4 worm cellular contexts compared by ENCODE assay signal in the genomic region with DNA sequence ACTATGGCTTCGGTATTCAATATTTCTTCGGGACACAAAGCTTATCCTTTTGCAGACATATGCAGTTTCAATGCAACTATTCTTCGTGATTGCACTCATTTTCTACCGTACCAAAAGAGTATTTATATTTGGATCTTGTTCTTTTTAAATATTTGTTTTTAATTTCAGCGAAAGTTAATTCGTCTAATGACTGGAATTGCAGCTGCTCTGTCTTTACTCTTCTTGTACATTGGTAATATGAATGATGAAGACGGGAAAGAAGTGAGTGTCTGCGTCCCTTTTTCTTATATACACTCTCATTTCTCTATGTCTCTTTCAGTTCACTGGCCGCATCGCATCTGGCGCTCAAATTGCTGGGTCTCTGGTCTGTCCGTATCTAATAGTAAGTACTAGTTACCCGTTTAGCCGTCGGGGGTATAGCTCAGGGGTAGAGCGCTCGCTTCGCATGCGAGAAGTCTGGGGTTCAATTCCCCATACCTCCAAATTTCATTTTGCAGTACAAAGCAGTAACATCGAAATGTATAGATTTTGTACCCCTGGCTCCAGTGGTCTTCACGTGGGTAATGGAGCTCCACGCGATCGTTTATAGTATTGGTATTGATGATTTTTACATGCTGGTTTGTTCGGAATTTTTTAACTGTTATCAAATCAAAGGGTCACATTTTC.
TF ChIP-seq lines count a peak whose summit lies in the region.

No protein-coding gene starts in this region.

TF ChIP-seq in whole organism, L2 larva, 48 proteins besides CTCF, POLR2A, EP300 and RAD21 (continues in another document):
- peak; percentile 75 for TF ChIP-seq sma-3 (GFP tag; optimal IDR thresholded peaks at IDR 0.05; lab: Kevin White, UChicago)
- TF ChIP-seq unc-62 (GFP tag; optimal IDR thresholded peaks at IDR 0.05; lab: Kevin White, UChicago) = no peak
- no peak for TF ChIP-seq ztf-11 (tag; optimal IDR thresholded peaks at IDR 0.05; lab: Kevin White, UChicago)
- TF ChIP-seq R02D3.7 (tag; optimal IDR thresholded peaks at IDR 0.05; lab: Kevin White, UChicago) = no peak
- TF ChIP-seq nhr-25 (tag; optimal IDR thresholded peaks at IDR 0.05; lab: Kevin White, UChicago) = peak; percentile 54
- peak; percentile 4 for TF ChIP-seq nhr-10 (tag; optimal IDR thresholded peaks at IDR 0.05; lab: Kevin White, UChicago)
- no peak for TF ChIP-seq aly-2 (tag; optimal IDR thresholded peaks at IDR 0.05; lab: Kevin White, UChicago)
- no peak for TF ChIP-seq dmd-4 (tag; optimal IDR thresholded peaks at IDR 0.05; lab: Kevin White, UChicago)
- no peak for TF ChIP-seq ZK546.5 (tag; optimal IDR thresholded peaks at IDR 0.05; lab: Kevin White, UChicago)
- TF ChIP-seq Y55F3AM.14 (GFP tag; optimal IDR thresholded peaks at IDR 0.05; lab: Kevin White, UChicago) = peak; percentile 60
- TF ChIP-seq C34F6.9 (tag; optimal IDR thresholded peaks at IDR 0.05; lab: Kevin White, UChicago) = peak; percentile 53
- TF ChIP-seq nhr-12 (tag; optimal IDR thresholded peaks at IDR 0.05; lab: Kevin White, UChicago) = no peak
- TF ChIP-seq blmp-1 (tag; optimal IDR thresholded peaks at IDR 0.05; lab: Kevin White, UChicago; ENCODE audit: insufficient read depth) = no peak
- no peak for TF ChIP-seq mbf-1 (tag; optimal IDR thresholded peaks at IDR 0.05; lab: Kevin White, UChicago)
- TF ChIP-seq mdl-1 (tag; optimal IDR thresholded peaks at IDR 0.05; lab: Kevin White, UChicago) = no peak
- peak; percentile 38 for TF ChIP-seq crh-2 (tag; optimal IDR thresholded peaks at IDR 0.05; lab: Kevin White, UChicago)
- TF ChIP-seq fos-1 (tag; optimal IDR thresholded peaks at IDR 0.05; lab: Kevin White, UChicago) = peak; percentile 44
- TF ChIP-seq lin-13 (GFP tag; optimal IDR thresholded peaks at IDR 0.05; lab: Kevin White, UChicago) = peak; percentile 54
- TF ChIP-seq nhr-237 (tag; optimal IDR thresholded peaks at IDR 0.05; lab: Kevin White, UChicago) = no peak
- peak; percentile 57 for TF ChIP-seq F13H6.1 (tag; optimal IDR thresholded peaks at IDR 0.05; lab: Kevin White, UChicago)
- TF ChIP-seq lin-11 (tag; optimal IDR thresholded peaks at IDR 0.05; lab: Kevin White, UChicago) = peak; percentile 51

TF ChIP-seq in whole organism, L4 larva, 104 proteins besides CTCF, POLR2A, EP300 and RAD21 (continues in another document):
- TF ChIP-seq F44E2.7 (GFP tag; IDR thresholded peaks at IDR 0.05; lab: Robert Waterston, UW) = 0 out of 2 replicates have a peak, but pooled peaks have one; percentile 69
- peak; percentile 88 for TF ChIP-seq T26A8.4 (GFP tag; IDR thresholded peaks at IDR 0.05; lab: Robert Waterston, UW)
- TF ChIP-seq nhr-28 (tag; optimal IDR thresholded peaks at IDR 0.05; lab: Kevin White, UChicago) = peak; percentile 59
- peak; percentile 47 for TF ChIP-seq T20F7.1 (GFP tag; optimal IDR thresholded peaks at IDR 0.05; lab: Kevin White, UChicago)
- no peak for TF ChIP-seq pqm-1 (tag; optimal IDR thresholded peaks at IDR 0.05; lab: Kevin White, UChicago)
- TF ChIP-seq vab-7 (GFP tag; IDR thresholded peaks at IDR 0.05; lab: Robert Waterston, UW) = peak; percentile 80
- peak; percentile 87 for TF ChIP-seq ZK337.2 (GFP tag; IDR thresholded peaks at IDR 0.05; lab: Robert Waterston, UW)
- peak; percentile 35 for TF ChIP-seq F37D6.2 (tag; optimal IDR thresholded peaks at IDR 0.05; lab: Kevin White, UChicago)
- peak; percentile 78 for TF ChIP-seq arid-1 (GFP tag; conservative IDR thresholded peaks at IDR 0.05; lab: Robert Waterston, UW)
- no peak for TF ChIP-seq sdz-12 (GFP tag; optimal IDR thresholded peaks at IDR 0.05; lab: Kevin White, UChicago)
- TF ChIP-seq jun-1 (tag; optimal IDR thresholded peaks at IDR 0.05; lab: Kevin White, UChicago) = no peak
- TF ChIP-seq fkh-10 (GFP tag; optimal IDR thresholded peaks at IDR 0.05; lab: Kevin White, UChicago) = no peak
- TF ChIP-seq duxl-1 (tag; optimal IDR thresholded peaks at IDR 0.05; lab: Kevin White, UChicago; ENCODE audit: poor library complexity) = peak; percentile 65
- peak; percentile 56 for TF ChIP-seq mep-1 (tag; optimal IDR thresholded peaks at IDR 0.05; lab: Kevin White, UChicago)
- TF ChIP-seq zip-11 (GFP tag; IDR thresholded peaks at IDR 0.05; lab: Robert Waterston, UW) = 0 out of 2 replicates have a peak, but pooled peaks have one; percentile 49
- peak; percentile 76 for TF ChIP-seq Y48G9A.11 (GFP tag; IDR thresholded peaks at IDR 0.05; lab: Robert Waterston, UW)
- no peak for TF ChIP-seq cey-2 (tag; optimal IDR thresholded peaks at IDR 0.05; lab: Kevin White, UChicago; ENCODE audit: borderline replicate concordance, insufficient read depth)
- no peak for TF ChIP-seq ceh-82 (tag; optimal IDR thresholded peaks at IDR 0.05; lab: Kevin White, UChicago)
- peak; percentile 86 for TF ChIP-seq mdt-29 (GFP tag; IDR thresholded peaks at IDR 0.05; lab: Robert Waterston, UW)
- no peak for TF ChIP-seq ces-1 (GFP tag; optimal IDR thresholded peaks at IDR 0.05; lab: Kevin White, UChicago)
- no peak; the same call in 1 of the 2 replicates for TF ChIP-seq lin-38 (GFP tag; IDR thresholded peaks at IDR 0.05; lab: Robert Waterston, UW)

TF ChIP-seq in whole organism, late embryonic, 69 proteins besides CTCF, POLR2A, EP300 and RAD21 (continues in another document):
- TF ChIP-seq hlh-13 (GFP tag; optimal IDR thresholded peaks at IDR 0.05; lab: Kevin White, UChicago) = peak; percentile 90
- peak; percentile 88 for TF ChIP-seq syd-9 (tag; optimal IDR thresholded peaks at IDR 0.05; lab: Kevin White, UChicago)
- TF ChIP-seq K02D7.2 (tag; optimal IDR thresholded peaks at IDR 0.05; lab: Kevin White, UChicago) = peak; percentile 85
- TF ChIP-seq dmd-4 (tag; optimal IDR thresholded peaks at IDR 0.05; lab: Kevin White, UChicago; ENCODE audit: borderline replicate concordance) = peak; percentile 59
- TF ChIP-seq tbx-7 (tag; optimal IDR thresholded peaks at IDR 0.05; lab: Kevin White, UChicago) = peak; percentile 41
- peak; percentile 57 for TF ChIP-seq mec-3 (tag; optimal IDR thresholded peaks at IDR 0.05; lab: Kevin White, UChicago; ENCODE audit: borderline replicate concordance)
- TF ChIP-seq ceh-45 (GFP tag; IDR thresholded peaks at IDR 0.05; lab: Robert Waterston, UW) = peak; percentile 74; the same call in 1 of the 2 replicates
- TF ChIP-seq eyg-1 (tag; optimal IDR thresholded peaks at IDR 0.05; lab: Kevin White, UChicago) = peak; percentile 88
- peak; percentile 59 for TF ChIP-seq nfya-1 (tag; optimal IDR thresholded peaks at IDR 0.05; lab: Kevin White, UChicago)
- TF ChIP-seq pqm-1 (tag; optimal IDR thresholded peaks at IDR 0.05; lab: Kevin White, UChicago) = peak; percentile 45
- peak; percentile 83 for TF ChIP-seq C38D4.7 (GFP tag; optimal IDR thresholded peaks at IDR 0.05; lab: Kevin White, UChicago)
- TF ChIP-seq unc-42 (tag; optimal IDR thresholded peaks at IDR 0.05; lab: Kevin White, UChicago) = peak; percentile 84
- TF ChIP-seq ceh-24 (tag; optimal IDR thresholded peaks at IDR 0.05; lab: Kevin White, UChicago) = peak; percentile 62
- TF ChIP-seq hlh-30 (tag; optimal IDR thresholded peaks at IDR 0.05; lab: Kevin White, UChicago; ENCODE audit: insufficient read depth) = no peak
- TF ChIP-seq ceh-2 (tag; optimal IDR thresholded peaks at IDR 0.05; lab: Kevin White, UChicago) = peak; percentile 77
- TF ChIP-seq ttx-3 (tag; optimal IDR thresholded peaks at IDR 0.05; lab: Kevin White, UChicago) = peak; percentile 87
- peak; percentile 65 for TF ChIP-seq hlh-15 (tag; optimal IDR thresholded peaks at IDR 0.05; lab: Kevin White, UChicago)
- TF ChIP-seq gmeb-2 (tag; optimal IDR thresholded peaks at IDR 0.05; lab: Kevin White, UChicago) = peak; percentile 92
- TF ChIP-seq ceh-18 (tag; optimal IDR thresholded peaks at IDR 0.05; lab: Kevin White, UChicago) = peak; percentile 74
- TF ChIP-seq fax-1 (tag; optimal IDR thresholded peaks at IDR 0.05; lab: Kevin White, UChicago) = peak; percentile 72
- peak; percentile 39 for TF ChIP-seq odd-2 (tag; optimal IDR thresholded peaks at IDR 0.05; lab: Kevin White, UChicago)
- no peak for TF ChIP-seq ceh-22 (tag; optimal IDR thresholded peaks at IDR 0.05; lab: Kevin White, UChicago)

TF ChIP-seq in whole organism, mixed stage, embryonic, 35 proteins besides CTCF, POLR2A, EP300 and RAD21 (continues in another document):
- no peak for TF ChIP-seq elt-1 (tag; optimal IDR thresholded peaks at IDR 0.05; lab: Kevin White, UChicago; ENCODE audit: borderline replicate concordance, insufficient read depth)
- no peak for TF ChIP-seq unc-62 (GFP tag; optimal IDR thresholded peaks at IDR 0.05; lab: Kevin White, UChicago)
- TF ChIP-seq lin-13 (tag; optimal IDR thresholded peaks at IDR 0.05; lab: Kevin White, UChicago) = peak; percentile 31
- TF ChIP-seq nhr-12 (tag; optimal IDR thresholded peaks at IDR 0.05; lab: Kevin White, UChicago) = peak; percentile 27
- peak; percentile 91 for TF ChIP-seq unc-120 (tag; optimal IDR thresholded peaks at IDR 0.05; lab: Kevin White, UChicago; ENCODE audit: poor library complexity, severe bottlenecking)
- peak; percentile 88 for TF ChIP-seq cnd-1 (tag; optimal IDR thresholded peaks at IDR 0.05; lab: Kevin White, UChicago)
- peak; percentile 93 for TF ChIP-seq M03D4.4 (tag; optimal IDR thresholded peaks at IDR 0.05; lab: Kevin White, UChicago)
- peak; percentile 67 for TF ChIP-seq ces-1 (GFP tag; optimal IDR thresholded peaks at IDR 0.05; lab: Kevin White, UChicago)
- TF ChIP-seq drap-1 (GFP tag; optimal IDR thresholded peaks at IDR 0.05; lab: Kevin White, UChicago) = peak; percentile 92
- peak; percentile 93 for TF ChIP-seq ham-2 (GFP tag; optimal IDR thresholded peaks at IDR 0.05; lab: Kevin White, UChicago)
- no peak for TF ChIP-seq snpc-4 (tag; optimal IDR thresholded peaks at IDR 0.05; lab: Kevin White, UChicago)
- peak; percentile 89 for TF ChIP-seq ceh-43 (GFP tag; optimal IDR thresholded peaks at IDR 0.05; lab: Kevin White, UChicago)
- peak; percentile 87 for TF ChIP-seq lin-32 (GFP tag; optimal IDR thresholded peaks at IDR 0.05; lab: Kevin White, UChicago)
- peak; percentile 94 for TF ChIP-seq ceh-83 (GFP tag; optimal IDR thresholded peaks at IDR 0.05; lab: Kevin White, UChicago)
- TF ChIP-seq sptf-1 (tag; optimal IDR thresholded peaks at IDR 0.05; lab: Kevin White, UChicago) = peak; percentile 95
- TF ChIP-seq sem-2 (GFP tag; optimal IDR thresholded peaks at IDR 0.05; lab: Kevin White, UChicago) = peak; percentile 88
- no peak for TF ChIP-seq zip-8 (tag; optimal IDR thresholded peaks at IDR 0.05; lab: Kevin White, UChicago)
- peak; percentile 82 for TF ChIP-seq bed-3 (GFP tag; optimal IDR thresholded peaks at IDR 0.05; lab: Kevin White, UChicago)
- no peak for TF ChIP-seq nhr-2 (tag; optimal IDR thresholded peaks at IDR 0.05; lab: Kevin White, UChicago)
- peak; percentile 62 for TF ChIP-seq mep-1 (tag; optimal IDR thresholded peaks at IDR 0.05; lab: Kevin White, UChicago)
- no peak for TF ChIP-seq lsy-2 (tag; optimal IDR thresholded peaks at IDR 0.05; lab: Kevin White, UChicago)
- no peak for TF ChIP-seq elt-3 (tag; optimal IDR thresholded peaks at IDR 0.05; lab: Kevin White, UChicago)
- peak; percentile 96 for TF ChIP-seq mls-2 (tag; optimal IDR thresholded peaks at IDR 0.05; lab: Kevin White, UChicago)
- TF ChIP-seq tbx-8 (GFP tag; optimal IDR thresholded peaks at IDR 0.05; lab: Kevin White, UChicago) = peak; percentile 84
- TF ChIP-seq hlh-1 (tag; optimal IDR thresholded peaks at IDR 0.05; lab: Kevin White, UChicago) = peak; percentile 40
- TF ChIP-seq flh-1 (GFP tag; optimal IDR thresholded peaks at IDR 0.05; lab: Kevin White, UChicago) = peak; percentile 68
